Fruit fly (Drosophila melanogaster): ENCODE results near the gene Kots.

DNA sequence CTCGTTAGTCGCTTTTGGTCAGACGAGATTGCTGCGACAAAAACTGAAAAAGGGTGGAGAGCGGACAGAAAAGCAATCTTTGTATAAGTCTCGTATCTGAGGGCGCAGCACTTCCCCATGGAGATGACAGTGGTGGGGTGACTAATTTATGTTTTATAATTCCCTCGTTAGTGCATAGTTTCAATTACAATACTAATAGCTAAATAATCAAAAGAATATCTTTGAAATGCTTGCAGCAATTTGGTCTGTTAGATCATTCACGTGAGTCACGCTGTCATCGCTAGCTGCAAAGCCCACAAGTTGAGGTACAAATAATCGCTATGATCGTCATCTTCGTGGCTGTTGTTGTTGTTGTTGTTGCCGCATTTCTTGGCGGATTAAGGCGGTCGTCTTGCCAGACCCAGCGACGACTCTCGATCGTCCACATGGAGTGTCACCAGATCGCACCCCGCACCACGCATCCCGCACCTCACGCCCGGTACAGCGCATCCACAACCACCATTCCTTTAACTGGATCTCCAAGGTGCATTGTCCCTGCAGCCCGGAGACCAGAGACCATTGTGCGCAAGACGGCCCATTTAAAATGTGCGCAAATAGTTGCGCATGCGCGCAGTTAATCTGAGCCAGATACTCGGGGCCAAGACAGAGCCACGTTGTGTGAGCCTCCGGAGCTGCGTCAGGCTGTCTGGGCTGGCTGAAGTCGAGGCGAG lies 42.0 kb downstream of the Kots start:
- TF ChIP-seq CG6854 (GFP tag; optimal IDR thresholded peaks at IDR 0.05), result peak; percentile 78
- peak; percentile 81 for TF ChIP-seq dsx (GFP tag; optimal IDR thresholded peaks at IDR 0.05; ENCODE audit: poor library complexity, severe bottlenecking)
- TF ChIP-seq eg (GFP tag; IDR thresholded peaks at IDR 0.05), result peak; percentile 36; the same call in 1 of the 3 replicates
- peak; percentile 80 for TF ChIP-seq Sox14 (GFP tag; optimal IDR thresholded peaks at IDR 0.05)
- peak; percentile 89 for TF ChIP-seq Ets96B (tag; optimal IDR thresholded peaks at IDR 0.05)
- peak; percentile 73 for TF ChIP-seq Hr39 (GFP tag; optimal IDR thresholded peaks at IDR 0.05)
- TF ChIP-seq Sox102F (GFP tag; optimal IDR thresholded peaks at IDR 0.05), result peak; percentile 73
- TF ChIP-seq esn (GFP tag; optimal IDR thresholded peaks at IDR 0.05), result peak; percentile 78
- peak; percentile 65 for TF ChIP-seq Blimp-1 (GFP tag; optimal IDR thresholded peaks at IDR 0.05)
- no peak for TF ChIP-seq CG6276 (GFP tag; optimal IDR thresholded peaks at IDR 0.05)
- TF ChIP-seq Ets21C (GFP tag; optimal IDR thresholded peaks at IDR 0.05), result peak; percentile 57

All from whole organism, prepupa.